Fruit fly (Drosophila melanogaster): ENCODE measurements around the gene Tak1.

Gene Tak1

dm6 chrX:20511382-20511853, 13.3 kb downstream of the Tak1 start, which contains the start of gene CG1812 (continued):
- peak; percentile 50; the same call in 1 of the 2 replicates for TF ChIP-seq seq (GFP tag; IDR thresholded peaks at IDR 0.05)
- 0 out of 2 replicates have a peak, but pooled peaks have one; percentile 16 for TF ChIP-seq sens-2 (GFP tag; IDR thresholded peaks at IDR 0.05)
- no peak for TF ChIP-seq CG10147 (GFP tag; optimal IDR thresholded peaks at IDR 0.05)
- TF ChIP-seq sob (GFP tag; IDR thresholded peaks at IDR 0.05): peak; percentile 50
- TF ChIP-seq Poxn (GFP tag; IDR thresholded peaks at IDR 0.05): no peak
- no peak for TF ChIP-seq en (GFP tag; optimal IDR thresholded peaks at IDR 0.05)
- no peak for TF ChIP-seq Fer2 (tag; optimal IDR thresholded peaks at IDR 0.05)
- TF ChIP-seq scrt (GFP tag; optimal IDR thresholded peaks at IDR 0.05): no peak
- TF ChIP-seq aop (GFP tag; IDR thresholded peaks at IDR 0.05): no peak
- TF ChIP-seq hkb (optimal IDR thresholded peaks at IDR 0.05): no peak
- peak; percentile 65 for TF ChIP-seq hkb (GFP tag; IDR thresholded peaks at IDR 0.05)
- peak; percentile 44 for TF ChIP-seq CG2678 (tag; optimal IDR thresholded peaks at IDR 0.05)
- TF ChIP-seq BEAF-32 (GFP tag; optimal IDR thresholded peaks at IDR 0.05): peak; percentile 23
- TF ChIP-seq NC2α (GFP tag; optimal IDR thresholded peaks at IDR 0.05): no peak
- TF ChIP-seq Dbx (GFP tag; IDR thresholded peaks at IDR 0.05): 0 out of 3 replicates have a peak, but pooled peaks have one; percentile 10
- peak; percentile 36 for TF ChIP-seq Sry-δ (GFP tag; optimal IDR thresholded peaks at IDR 0.05)
- no peak for TF ChIP-seq CG7987 (GFP tag; optimal IDR thresholded peaks at IDR 0.05)
- TF ChIP-seq tll (GFP tag; optimal IDR thresholded peaks at IDR 0.05): peak in 1 of 2 experiments; percentile 61
- TF ChIP-seq CG4404 (GFP tag; IDR thresholded peaks at IDR 0.05): no peak
- TF ChIP-seq CG6254 (GFP tag; optimal IDR thresholded peaks at IDR 0.05): no peak
- TF ChIP-seq jigr1 (GFP tag; IDR thresholded peaks at IDR 0.05): no peak
- TF ChIP-seq CG9727 (GFP tag; optimal IDR thresholded peaks at IDR 0.05): peak; percentile 13
- no peak for TF ChIP-seq sim (GFP tag; IDR thresholded peaks at IDR 0.05)
- no peak for TF ChIP-seq bcd (GFP tag; optimal IDR thresholded peaks at IDR 0.05)
- no peak for TF ChIP-seq odd (GFP tag; optimal IDR thresholded peaks at IDR 0.05)
- no peak for TF ChIP-seq pfk (GFP tag; optimal IDR thresholded peaks at IDR 0.05)
- no peak for TF ChIP-seq CG2202 (tag; optimal IDR thresholded peaks at IDR 0.05)
- TF ChIP-seq CG10366 (GFP tag; IDR thresholded peaks at IDR 0.05): peak; percentile 47
- peak; percentile 37; the same call in 1 of the 2 replicates for TF ChIP-seq ranshi (GFP tag; IDR thresholded peaks at IDR 0.05)
- TF ChIP-seq knrl (GFP tag; IDR thresholded peaks at IDR 0.05; ENCODE audit: partially characterized antibody): no peak
- no peak for TF ChIP-seq bowl (GFP tag; IDR thresholded peaks at IDR 0.05)
- 0 out of 2 replicates have a peak, but pooled peaks have one; percentile 13 for TF ChIP-seq ap (GFP tag; IDR thresholded peaks at IDR 0.05)
- TF ChIP-seq vfl (GFP tag; optimal IDR thresholded peaks at IDR 0.05): peak; percentile 17
- peak; percentile 48; the same call in 1 of the 3 replicates for TF ChIP-seq CG11456 (GFP tag; IDR thresholded peaks at IDR 0.05)
- peak; percentile 98 for TF ChIP-seq CG11696 (GFP tag; IDR thresholded peaks at IDR 0.05)
- TF ChIP-seq nmo (GFP tag; optimal IDR thresholded peaks at IDR 0.05): peak; percentile 45
- TF ChIP-seq Dek (tag; optimal IDR thresholded peaks at IDR 0.05): no peak
- TF ChIP-seq CG17829 (tag; optimal IDR thresholded peaks at IDR 0.05): peak; percentile 28
- no peak for TF ChIP-seq Lpt (GFP tag; optimal IDR thresholded peaks at IDR 0.05)
- TF ChIP-seq CG2116 (GFP tag; optimal IDR thresholded peaks at IDR 0.05): peak; percentile 13
- no peak for TF ChIP-seq onecut (GFP tag; IDR thresholded peaks at IDR 0.05)
- no peak for TF ChIP-seq yki (optimal IDR thresholded peaks at IDR 0.05)
- TF ChIP-seq ara (GFP tag; IDR thresholded peaks at IDR 0.05): peak; percentile 68
- no peak for TF ChIP-seq Hr3 (GFP tag; optimal IDR thresholded peaks at IDR 0.05)
- no peak for TF ChIP-seq NK7.1 (GFP tag; optimal IDR thresholded peaks at IDR 0.05)
- TF ChIP-seq CG13296 (GFP tag; optimal IDR thresholded peaks at IDR 0.05): peak; percentile 23
- no peak for TF ChIP-seq pan (optimal IDR thresholded peaks at IDR 0.05)
- peak in 1 of 2 experiments; percentile 49 for TF ChIP-seq pan (GFP tag; optimal IDR thresholded peaks at IDR 0.05 in 1 of 2, IDR thresholded peaks at IDR 0.05 in 1 of 2)
- 0 out of 3 replicates have a peak, but pooled peaks have one; percentile 6 for TF ChIP-seq CG16813 (GFP tag; IDR thresholded peaks at IDR 0.05; ENCODE audit: partially characterized antibody)
- TF ChIP-seq dimm (GFP tag; IDR thresholded peaks at IDR 0.05): no peak
- no peak for TF ChIP-seq CG18764 (GFP tag; optimal IDR thresholded peaks at IDR 0.05)
- peak; percentile 4 for TF ChIP-seq CG16863 (GFP tag; optimal IDR thresholded peaks at IDR 0.05)
